Worm (Caenorhabditis elegans): ENCODE results near the gene F16H6.8.
"Not testable (repeated sequence)": the region's sequence is repeated elsewhere in the genome, so short reads cannot be mapped to it uniquely, and the experiment has no call there.

Gene F16H6.8

ce11 chrV:18236714-18237288 is 20.7 kb upstream of the F16H6.8 start, which contains the start of gene R10E8.3:
TSS of gene R10E8.3 (minus strand) at chrV:18236764.
- no peak for TF ChIP-seq hlh-1 (tag; optimal IDR thresholded peaks at IDR 0.05)
- no peak for TF ChIP-seq elt-1 (tag; optimal IDR thresholded peaks at IDR 0.05; ENCODE audit: borderline replicate concordance, insufficient read depth)
- TF ChIP-seq zip-8 (tag; optimal IDR thresholded peaks at IDR 0.05), result no peak
- no peak for TF ChIP-seq flh-1 (GFP tag; optimal IDR thresholded peaks at IDR 0.05)
- no peak for TF ChIP-seq sem-2 (GFP tag; optimal IDR thresholded peaks at IDR 0.05)
- TF ChIP-seq lin-32 (GFP tag; optimal IDR thresholded peaks at IDR 0.05), result no peak
- no peak for TF ChIP-seq ceh-39 (tag; optimal IDR thresholded peaks at IDR 0.05)
- no peak for TF ChIP-seq M03D4.4 (tag; optimal IDR thresholded peaks at IDR 0.05)
- no peak for TF ChIP-seq lin-13 (tag; optimal IDR thresholded peaks at IDR 0.05)
- TF ChIP-seq sptf-1 (tag; optimal IDR thresholded peaks at IDR 0.05), result no peak
- no peak for TF ChIP-seq cnd-1 (tag; optimal IDR thresholded peaks at IDR 0.05)

ce11 chrV:18235808-18236207 is 19.7 kb upstream of the F16H6.8 start:
- TF ChIP-seq ceh-83 (GFP tag; optimal IDR thresholded peaks at IDR 0.05) (no peak), flh-1 (GFP tag; optimal IDR thresholded peaks at IDR 0.05) (no peak), lin-13 (tag; optimal IDR thresholded peaks at IDR 0.05) (no peak), sptf-1 (tag; optimal IDR thresholded peaks at IDR 0.05) (no peak), pha-4 (tag; optimal IDR thresholded peaks at IDR 0.05) (no peak), nhr-76 (tag; optimal IDR thresholded peaks at IDR 0.05) (no peak), mab-5 (tag; optimal IDR thresholded peaks at IDR 0.05) (no peak), zip-8 (tag; optimal IDR thresholded peaks at IDR 0.05) (no peak), nhr-2 (tag; optimal IDR thresholded peaks at IDR 0.05) (no peak), unc-39 (tag; optimal IDR thresholded peaks at IDR 0.05) (no peak), hlh-1 (tag; optimal IDR thresholded peaks at IDR 0.05) (no peak), M03D4.4 (tag; optimal IDR thresholded peaks at IDR 0.05) (no peak), mep-1 (tag; optimal IDR thresholded peaks at IDR 0.05) (no peak), drap-1 (GFP tag; optimal IDR thresholded peaks at IDR 0.05) (no peak), ces-1 (GFP tag; optimal IDR thresholded peaks at IDR 0.05) (no peak), unc-62 (GFP tag; optimal IDR thresholded peaks at IDR 0.05) (no peak), ztf-11 (tag; optimal IDR thresholded peaks at IDR 0.05) (no peak)

- TF ChIP-seq bed-3 (GFP tag; optimal IDR thresholded peaks at IDR 0.05) (no peak), M03D4.4 (tag; optimal IDR thresholded peaks at IDR 0.05) (no peak), ceh-39 (tag; optimal IDR thresholded peaks at IDR 0.05) (no peak), lsy-2 (tag; optimal IDR thresholded peaks at IDR 0.05) (no peak), elt-1 (tag; optimal IDR thresholded peaks at IDR 0.05; ENCODE audit: borderline replicate concordance, insufficient read depth) (no peak), nhr-12 (tag; optimal IDR thresholded peaks at IDR 0.05) (no peak), ceh-83 (GFP tag; optimal IDR thresholded peaks at IDR 0.05) (no peak), snpc-4 (tag; optimal IDR thresholded peaks at IDR 0.05) (no peak), drap-1 (GFP tag; optimal IDR thresholded peaks at IDR 0.05) (no peak), sem-2 (GFP tag; optimal IDR thresholded peaks at IDR 0.05) (no peak)
Observed at ce11 chrV:18224353-18224752, 8.3 kb upstream of the F16H6.8 start, which contains the start of gene F16H6.10. TSS of gene F16H6.10 (minus strand) at chrV:18224453.

- not testable (repeated sequence) for TF ChIP-seq ceh-39 (tag; optimal IDR thresholded peaks at IDR 0.05); sem-2 (GFP tag; optimal IDR thresholded peaks at IDR 0.05); lin-13 (tag; optimal IDR thresholded peaks at IDR 0.05)
Observed at ce11 chrV:18216784-18217183, 709 bp upstream of the F16H6.8 start, which contains the start of gene F16H6.9. TSS of gene F16H6.9 (plus strand) at chrV:18217084.

- TF ChIP-seq unc-62 (GFP tag; optimal IDR thresholded peaks at IDR 0.05) (no peak), sptf-1 (tag; optimal IDR thresholded peaks at IDR 0.05) (no peak), flh-1 (GFP tag; optimal IDR thresholded peaks at IDR 0.05) (no peak), nhr-237 (tag; optimal IDR thresholded peaks at IDR 0.05) (no peak), nhr-28 (tag; optimal IDR thresholded peaks at IDR 0.05) (no peak), mab-5 (tag; optimal IDR thresholded peaks at IDR 0.05) (no peak)
Observed at ce11 chrV:18212848-18213247, 3.2 kb downstream of the F16H6.8 start.

- TF ChIP-seq tbx-8 (GFP tag; optimal IDR thresholded peaks at IDR 0.05) (no peak), nhr-2 (tag; optimal IDR thresholded peaks at IDR 0.05) (no peak), sem-2 (GFP tag; optimal IDR thresholded peaks at IDR 0.05) (no peak), lin-13 (tag; optimal IDR thresholded peaks at IDR 0.05) (no peak), bed-3 (GFP tag; optimal IDR thresholded peaks at IDR 0.05) (no peak), nhr-76 (tag; optimal IDR thresholded peaks at IDR 0.05) (no peak), unc-120 (tag; optimal IDR thresholded peaks at IDR 0.05; ENCODE audit: poor library complexity, severe bottlenecking) (no peak), ces-1 (GFP tag; optimal IDR thresholded peaks at IDR 0.05) (no peak), drap-1 (GFP tag; optimal IDR thresholded peaks at IDR 0.05) (no peak), ceh-43 (GFP tag; optimal IDR thresholded peaks at IDR 0.05) (no peak), lsy-2 (tag; optimal IDR thresholded peaks at IDR 0.05) (no peak), unc-62 (GFP tag; optimal IDR thresholded peaks at IDR 0.05) (no peak), M03D4.4 (tag; optimal IDR thresholded peaks at IDR 0.05) (no peak)
Observed at ce11 chrV:18209071-18209470, 7.0 kb downstream of the F16H6.8 start, which contains the start of gene F16H6.7. TSS of gene F16H6.7 (minus strand) at chrV:18209171.

Data from whole organism, mixed stage, embryonic.